Worm (Caenorhabditis elegans) whole organism, L4/young adult: ENCODE measurements around the gene K01B6.3.

Experiments used
- W03F9.2 ChIP-seq: fragments of 150-350 bp; optimal IDR thresholded peaks from 2 replicates; lab custom pipeline; 2014; ENCODE audit warnings: missing biosample characterization, missing genetic modification characterization
- dao-5 ChIP-seq: sonication (generic microtip); optimal IDR thresholded peaks from 2 replicates; lab custom pipeline; 2016; ENCODE audit warnings: missing genotype, missing genetic modification characterization, moderate library complexity, missing compliant biosample characterization
- him-1 ChIP-seq: sonication (generic microtip); optimal IDR thresholded peaks from 2 replicates; lab custom pipeline; 2016; ENCODE audit warnings: missing genotype, missing genetic modification reagents, missing genetic modification characterization, missing compliant biosample characterization

DNA sequence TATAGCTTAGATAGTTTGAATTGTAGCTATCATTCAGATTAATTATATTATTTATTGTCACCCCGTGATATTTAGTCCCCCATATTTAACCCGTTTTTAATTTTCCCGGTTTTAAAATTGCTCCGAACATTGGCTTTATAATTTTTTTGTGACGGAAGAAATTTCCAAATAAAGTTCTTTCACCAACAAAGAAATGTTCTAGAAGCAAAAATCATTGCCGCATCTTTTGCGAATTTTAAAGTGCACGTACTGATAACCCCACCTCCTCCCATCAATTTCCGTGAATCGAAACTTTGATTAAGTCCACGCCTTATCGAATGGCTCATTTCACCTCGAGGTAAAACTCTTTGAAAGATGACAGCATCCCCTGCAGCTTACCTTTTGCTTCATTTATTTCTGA lies 24.7 kb downstream of the K01B6.3 start, which contains the start of gene C40H1.7:
- TF ChIP-seq him-1 (tag; lab: Kevin White, UChicago) (no peak), dao-5 (no peak), W03F9.2 (tag; lab: Kevin White, UChicago) (no peak)
